Worm (Caenorhabditis elegans) whole organism, L3 larva: ENCODE results near the gene C34E10.9.

Experiments
- aly-2 ChIP-seq: fragments of 150-350 bp; optimal IDR thresholded peaks from 2 replicates; lab custom pipeline; 2014; ENCODE audit warnings: missing biosample characterization, missing genetic modification characterization
- ama-1 ChIP-seq: fragments of 150-350 bp; optimal IDR thresholded peaks from 2 replicates; lab custom pipeline; 2018
- ceh-9 ChIP-seq: sonication (generic microtip); optimal IDR thresholded peaks from 2 replicates; lab custom pipeline; 2018; ENCODE audit warnings: missing biosample characterization, missing genetic modification characterization
- elt-2 ChIP-seq: sonication (generic microtip); optimal IDR thresholded peaks from 2 replicates; lab custom pipeline; 2016; ENCODE audit warnings: missing genetic modification reagents, mild to moderate bottlenecking, missing genetic modification characterization, missing compliant biosample characterization
- eor-1 ChIP-seq, 2 experiments: fragments of 150-350 bp; optimal IDR thresholded peaks; 2 replicates each; lab custom pipeline; 2014 to 2018; ENCODE audit warnings: missing biosample characterization in 2 of 2, missing genetic modification characterization in 2 of 2
- hmg-11 ChIP-seq: sonication (generic microtip); optimal IDR thresholded peaks from 2 replicates; lab custom pipeline; 2016; ENCODE audit warnings: missing genetic modification characterization, missing compliant biosample characterization
- jun-1 ChIP-seq: fragments of 150-350 bp; optimal IDR thresholded peaks from 2 replicates; lab custom pipeline; 2014; ENCODE audit warnings: missing biosample characterization, missing genetic modification reagents, missing genetic modification characterization
- lin-39 ChIP-seq: fragments of 150-350 bp; optimal IDR thresholded peaks from 2 replicates; lab custom pipeline; 2018; ENCODE audit warnings: missing biosample characterization, missing genetic modification reagents, missing genetic modification characterization
- nhr-237 ChIP-seq: fragments of 150-350 bp; optimal IDR thresholded peaks from 2 replicates; lab custom pipeline; 2014; ENCODE audit warnings: missing biosample characterization, missing genetic modification characterization
- nhr-67 ChIP-seq: fragments of 150-350 bp; optimal IDR thresholded peaks from 2 replicates; lab custom pipeline; 2014; ENCODE audit warnings: missing biosample characterization, missing genetic modification characterization
- nhr-77 ChIP-seq: fragments of 150-350 bp; optimal IDR thresholded peaks from 2 replicates; lab custom pipeline; 2014; ENCODE audit warnings: missing biosample characterization, missing genetic modification characterization
- pqm-1 ChIP-seq: fragments of 150-350 bp; optimal IDR thresholded peaks from 2 replicates; lab custom pipeline; 2017; ENCODE audit warnings: missing biosample characterization, missing genetic modification characterization, inconsistent platforms
- sea-2 ChIP-seq: fragments of 150-350 bp; sonication (generic microtip); optimal IDR thresholded peaks from 4 replicates; lab custom pipeline; 2014; ENCODE audit warnings: missing biosample characterization, missing genetic modification reagents, missing genetic modification characterization
- unc-62 ChIP-seq: fragments of 150-350 bp; sonication (generic microtip); optimal IDR thresholded peaks from 4 replicates; lab custom pipeline; 2014; ENCODE audit warnings: missing biosample characterization, missing genetic modification reagents, missing genetic modification characterization
- zag-1 ChIP-seq: fragments of 150-350 bp; optimal IDR thresholded peaks from 2 replicates; lab custom pipeline; 2014; ENCODE audit warnings: missing biosample characterization, missing genetic modification characterization
- ztf-4 ChIP-seq: fragments of 150-350 bp; optimal IDR thresholded peaks from 2 replicates; lab custom pipeline; 2014; ENCODE audit warnings: missing biosample characterization, missing genetic modification characterization

C34E10.9 gene

DNA sequence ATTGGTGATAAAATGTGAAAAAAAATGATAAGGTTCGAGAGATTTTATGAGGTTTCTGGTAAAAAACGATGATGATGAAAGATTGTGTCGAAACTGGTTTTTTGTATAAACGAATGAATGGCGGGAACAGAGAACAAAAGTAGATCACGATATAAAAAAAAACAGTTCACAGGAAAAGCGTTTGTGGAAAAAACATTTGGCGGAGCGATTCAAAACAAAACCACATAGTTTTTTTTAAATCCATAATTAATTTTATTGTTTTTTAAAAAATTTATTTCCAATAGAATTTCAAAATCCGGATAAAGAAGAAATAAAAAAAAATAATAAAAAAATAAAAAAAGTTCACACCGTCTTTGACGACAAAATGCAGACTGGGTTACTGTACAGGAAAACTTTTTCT lies 47.8 kb downstream of the C34E10.9 start, which contains the start of gene ZC155.4:
TSS of gene ZC155.4 (minus strand) at position 101 of the 400 bp plus-strand sequence.
- TF ChIP-seq nhr-77, result no peak
- no peak for TF ChIP-seq zag-1 (tag; lab: Kevin White, UChicago)
- TF ChIP-seq ceh-9 (tag; lab: Kevin White, UChicago), result no peak
- no peak for TF ChIP-seq aly-2 (tag; lab: Kevin White, UChicago)
- no peak for TF ChIP-seq unc-62 (GFP tag; lab: Kevin White, UChicago)

DNA sequence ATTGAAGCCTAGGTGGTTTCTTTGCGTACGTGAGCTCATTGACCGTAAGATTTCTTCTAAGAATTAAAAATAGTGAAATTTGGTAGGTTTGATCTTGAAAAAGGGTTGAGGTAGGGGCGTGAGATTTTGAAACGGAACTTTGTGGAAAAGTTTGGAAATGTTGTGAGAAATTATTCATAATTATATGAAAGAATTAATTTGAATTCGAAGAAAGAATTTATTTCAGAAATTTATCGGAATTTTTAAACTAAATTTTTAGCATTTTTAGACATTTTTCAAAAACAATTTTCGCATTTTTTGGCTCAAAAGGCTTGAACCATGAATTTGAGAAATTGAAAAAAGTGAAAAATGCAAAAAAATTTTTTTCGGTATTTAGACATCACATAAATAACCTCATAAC lies 49.0 kb downstream of the C34E10.9 start:
- TF ChIP-seq hmg-11 (no peak), jun-1 (tag; lab: Kevin White, UChicago) (no peak), nhr-237 (tag; lab: Kevin White, UChicago) (no peak), ztf-4 (no peak), elt-2 (tag; lab: Kevin White, UChicago) (no peak), sea-2 (GFP tag; lab: Kevin White, UChicago) (no peak), nhr-67 (tag; lab: Kevin White, UChicago) (no peak), lin-39 (tag; lab: Kevin White, UChicago) (no peak), pqm-1 (tag; lab: Kevin White, UChicago) (no peak), eor-1 (tag; optimal IDR thresholded peaks at IDR 0.05; lab: Kevin White, UChicago) (no peak), ama-1 (lab: Kevin White, UChicago) (no peak)
- TF ChIP-seq, all 47 proteins: peak for 0
